Fruit fly (Drosophila melanogaster) whole organism, prepupa: Measurements from ENCODE around the gene CG14535.

Source experiments
- Blimp-1 ChIP-seq: fragments of 200-800 bp; sonication (Bioruptor generic); optimal IDR thresholded peaks from 3 replicates; lab custom pipeline; 2017; ENCODE audit warnings: missing biosample characterization, missing genetic modification characterization, mild to moderate bottlenecking, moderate library complexity, missing genetic modification reagents
- CG10631 ChIP-seq: fragments of 200-800 bp; sonication (Bioruptor generic); optimal IDR thresholded peaks from 2 replicates; lab custom pipeline; 2016; ENCODE audit warnings: missing biosample characterization, missing genetic modification characterization
- CG10669 ChIP-seq: fragments of 200-800 bp; sonication (Bioruptor generic); optimal IDR thresholded peaks from 3 replicates; lab custom pipeline; 2018; ENCODE audit warnings: missing biosample characterization, mild to moderate bottlenecking, missing genetic modification characterization, moderate library complexity
- CG11902 ChIP-seq: fragments of 200-800 bp; sonication (Bioruptor generic); optimal IDR thresholded peaks from 3 replicates; lab custom pipeline; 2016; ENCODE audit warnings: missing biosample characterization, missing genetic modification characterization
- CG3032 ChIP-seq: fragments of 200-800 bp; optimal IDR thresholded peaks from 2 replicates; lab custom pipeline; 2019; ENCODE audit warnings: missing biosample characterization, mild to moderate bottlenecking, missing genetic modification characterization, moderate library complexity
- CG32006 ChIP-seq: fragments of 200-800 bp; sonication (Bioruptor generic); optimal IDR thresholded peaks from 3 replicates; lab custom pipeline; 2017; ENCODE audit warnings: missing biosample characterization, mild to moderate bottlenecking, missing genetic modification characterization
- CG34406 ChIP-seq: fragments of 200-800 bp; sonication (Bioruptor generic); optimal IDR thresholded peaks from 3 replicates; lab custom pipeline; 2016; ENCODE audit warnings: missing biosample characterization, missing genetic modification characterization
- CG6276 ChIP-seq: fragments of 200-800 bp; sonication (Bioruptor generic); optimal IDR thresholded peaks from 2 replicates; lab custom pipeline; 2017; ENCODE audit warnings: missing biosample characterization, mild to moderate bottlenecking, missing genetic modification characterization
- CG6808 ChIP-seq: fragments of 200-800 bp; sonication (Bioruptor generic); optimal IDR thresholded peaks from 3 replicates; lab custom pipeline; 2017; ENCODE audit warnings: missing biosample characterization, missing genetic modification characterization, mild to moderate bottlenecking, moderate library complexity, missing genetic modification reagents
- CG7368 ChIP-seq: fragments of 200-800 bp; sonication (Bioruptor generic); optimal IDR thresholded peaks from 3 replicates; lab custom pipeline; 2016; ENCODE audit warnings: missing biosample characterization, missing genetic modification characterization
- CG8119 ChIP-seq: fragments of 200-800 bp; sonication (Bioruptor generic); IDR thresholded peaks from 3 replicates; pipeline ENCODE4 v1.3.6; 2022; ENCODE audit warnings: missing biosample characterization, missing genetic modification characterization
- CG8632 ChIP-seq: fragments of 200-800 bp; sonication (Bioruptor generic); optimal IDR thresholded peaks from 3 replicates; lab custom pipeline; 2016; ENCODE audit warnings: missing biosample characterization, missing genetic modification characterization
- Hr38 ChIP-seq: sonication (Bioruptor generic); optimal IDR thresholded peaks from 2 replicates; lab custom pipeline; 2016; ENCODE audit warnings: missing biosample characterization, missing genetic modification characterization
- Lpt ChIP-seq: fragments of 200-800 bp; sonication (Bioruptor generic); optimal IDR thresholded peaks from 3 replicates; lab custom pipeline; 2016; ENCODE audit warnings: missing biosample characterization, missing genetic modification characterization
- Met ChIP-seq: fragments of 200-800 bp; sonication (Bioruptor generic); optimal IDR thresholded peaks from 3 replicates; lab custom pipeline; 2016; ENCODE audit warnings: missing biosample characterization, missing genetic modification characterization
- OdsH ChIP-seq: fragments of 200-800 bp; sonication (Bioruptor generic); optimal IDR thresholded peaks from 3 replicates; lab custom pipeline; 2016; ENCODE audit warnings: missing biosample characterization, missing genetic modification characterization
- Sox102F ChIP-seq: fragments of 200-800 bp; sonication (Bioruptor generic); optimal IDR thresholded peaks from 2 replicates; lab custom pipeline; 2016; ENCODE audit warnings: missing biosample characterization, mild to moderate bottlenecking, missing genetic modification characterization
- achi ChIP-seq: fragments of 200-800 bp; sonication (Bioruptor generic); optimal IDR thresholded peaks from 3 replicates; lab custom pipeline; 2016; ENCODE audit warnings: missing biosample characterization, missing genetic modification characterization
- cyc ChIP-seq: fragments of 200-800 bp; sonication (Bioruptor generic); optimal IDR thresholded peaks from 3 replicates; lab custom pipeline; 2016; ENCODE audit warnings: missing biosample characterization, missing genetic modification characterization
- dsx ChIP-seq: fragments of 200-800 bp; optimal IDR thresholded peaks from 3 replicates; lab custom pipeline; 2019; ENCODE audit warnings: missing biosample characterization, mild to moderate bottlenecking, missing genetic modification characterization, moderate library complexity; ENCODE audit not compliant: poor library complexity, severe bottlenecking
- eg ChIP-seq: fragments of 200-800 bp; sonication (Bioruptor generic); IDR thresholded peaks from 3 replicates; pipeline ENCODE4 v1.3.6; 2022; ENCODE audit warnings: missing biosample characterization, missing genetic modification characterization
- esn ChIP-seq: fragments of 200-800 bp; sonication (Bioruptor generic); optimal IDR thresholded peaks from 2 replicates; lab custom pipeline; 2016; ENCODE audit warnings: missing biosample characterization, mild to moderate bottlenecking, missing genetic modification characterization, moderate library complexity
- fd59A ChIP-seq: fragments of 200-800 bp; sonication (Bioruptor generic); optimal IDR thresholded peaks from 2 replicates; lab custom pipeline; 2017; ENCODE audit warnings: missing biosample characterization, mild to moderate bottlenecking, missing genetic modification characterization, missing genetic modification reagents
- fd85E ChIP-seq: fragments of 200-800 bp; sonication (Bioruptor generic); optimal IDR thresholded peaks from 3 replicates; lab custom pipeline; 2016; ENCODE audit warnings: missing biosample characterization, missing genetic modification characterization
- fkh ChIP-seq: fragments of 200-800 bp; sonication (Bioruptor generic); optimal IDR thresholded peaks from 3 replicates; lab custom pipeline; 2017; ENCODE audit warnings: missing biosample characterization, mild to moderate bottlenecking, missing genetic modification characterization, moderate library complexity
- lz ChIP-seq: fragments of 200-800 bp; sonication (Bioruptor generic); optimal IDR thresholded peaks from 3 replicates; lab custom pipeline; 2016; ENCODE audit warnings: missing biosample characterization, missing genetic modification characterization
- net ChIP-seq: fragments of 200-800 bp; sonication (Bioruptor generic); optimal IDR thresholded peaks from 3 replicates; lab custom pipeline; 2016; ENCODE audit warnings: missing biosample characterization, missing genetic modification characterization
- salr ChIP-seq, 2 experiments: fragments of 200-800 bp; sonication (Bioruptor generic); optimal IDR thresholded peaks; 3 replicates each; lab custom pipeline; 2016 to 2018; ENCODE audit warnings: missing biosample characterization in 2 of 2, missing genetic modification characterization in 2 of 2, mild to moderate bottlenecking in 1 of 2
- ss ChIP-seq, 2 experiments: fragments of 200-800 bp; sonication (Bioruptor generic); optimal IDR thresholded peaks; 2 replicates in 1 of 2; 3 replicates in 1 of 2; lab custom pipeline; 2017 to 2018; ENCODE audit warnings: mild to moderate bottlenecking in 2 of 2, missing biosample characterization in 2 of 2, missing genetic modification characterization in 2 of 2, moderate library complexity in 1 of 2
- svp ChIP-seq: fragments of 200-800 bp; sonication (Bioruptor generic); peaks from one replicate; lab custom pipeline; 2016; ENCODE audit warnings: missing biosample characterization, missing genetic modification characterization
- vri ChIP-seq: fragments of 200-800 bp; sonication (Bioruptor generic); optimal IDR thresholded peaks from 3 replicates; lab custom pipeline; 2016; ENCODE audit warnings: missing biosample characterization, mild to moderate bottlenecking, missing genetic modification characterization

CG14535 gene

DNA sequence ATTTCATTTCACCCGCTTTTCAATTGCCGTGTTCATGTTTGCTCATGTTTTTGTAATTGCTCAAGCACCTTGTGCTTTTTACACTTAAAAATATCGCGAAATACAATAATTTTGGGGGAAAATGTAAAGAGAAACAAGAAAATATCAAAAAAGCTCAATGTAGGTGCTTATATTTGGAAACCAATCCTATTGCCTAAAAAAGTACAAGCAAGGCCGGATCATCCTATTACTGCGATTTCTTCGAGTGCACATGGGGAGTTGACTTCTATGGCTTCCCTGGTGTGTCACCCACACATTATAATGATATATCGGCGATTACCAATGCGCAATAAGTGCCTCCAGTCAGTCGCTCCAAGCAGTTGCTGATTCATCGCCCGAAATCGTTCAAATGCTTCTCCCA lies 14.0 kb downstream of the CG14535 start (continued):
- TF ChIP-seq Sox102F (GFP tag; lab: Kevin White, UChicago) (peak; percentile 52), lz (GFP tag; lab: Kevin White, UChicago) (peak; percentile 21), fd59A (GFP tag; lab: Kevin White, UChicago) (no peak), ss (GFP tag; optimal IDR thresholded peaks at IDR 0.05; lab: Kevin White, UChicago) (no peak), CG11902 (no peak), esn (peak; percentile 51)

- no peak for TF ChIP-seq net (GFP tag; lab: Kevin White, UChicago)
- TF ChIP-seq CG3032 (tag; lab: Kevin White, UChicago) = no peak
- TF ChIP-seq CG10669 (GFP tag; lab: Kevin White, UChicago) = no peak
- no peak for TF ChIP-seq dsx (GFP tag; lab: Kevin White, UChicago)
- TF ChIP-seq achi (GFP tag; lab: Kevin White, UChicago) = no peak
- TF ChIP-seq salr (GFP tag; optimal IDR thresholded peaks at IDR 0.05; lab: Kevin White, UChicago) = no peak
- no peak for TF ChIP-seq OdsH
- no peak for TF ChIP-seq Blimp-1 (GFP tag; lab: Kevin White, UChicago)
- TF ChIP-seq CG7368 (GFP tag; lab: Kevin White, UChicago) = no peak
- TF ChIP-seq lz (GFP tag; lab: Kevin White, UChicago) = no peak
- TF ChIP-seq Met (GFP tag; lab: Kevin White, UChicago) = no peak
- no peak for TF ChIP-seq CG6808 (GFP tag; lab: Kevin White, UChicago)
- no peak for TF ChIP-seq vri (GFP tag; lab: Kevin White, UChicago)
These were observed 15.1 kb downstream of the CG14535 start, which contains the start of gene CG14537 for dm6 chr2L:7840152-7840551. TSS of gene CG14537 (plus strand) at chr2L:7840452.

DNA sequence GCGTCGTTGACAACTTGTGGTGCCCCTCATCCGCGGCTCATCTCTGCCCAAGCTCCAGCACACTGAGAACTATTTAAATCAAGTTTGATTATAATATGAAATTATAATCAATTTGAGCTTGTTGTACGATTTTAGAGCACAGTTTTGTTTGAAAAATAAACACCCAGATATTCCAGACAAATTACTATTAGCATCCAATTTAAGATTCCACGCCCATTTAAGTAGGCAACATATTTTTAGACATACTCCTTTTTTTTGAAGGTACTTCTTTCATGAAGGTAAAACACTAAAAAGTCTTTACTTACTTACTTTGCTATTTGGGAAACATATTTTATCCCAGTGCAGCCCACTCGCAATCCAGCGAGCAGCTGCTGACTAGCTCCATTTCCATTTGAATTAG lies 17.3 kb downstream of the CG14535 start:
- TF ChIP-seq svp (GFP tag; lab: Kevin White, UChicago) (peak; percentile 35), net (GFP tag; lab: Kevin White, UChicago) (no peak), dsx (GFP tag; lab: Kevin White, UChicago) (no peak), fd59A (GFP tag; lab: Kevin White, UChicago) (no peak), CG32006 (GFP tag; lab: Kevin White, UChicago) (peak; percentile 9), CG8632 (GFP tag; lab: Kevin White, UChicago) (no peak), CG8119 (GFP tag; lab: Robert Waterston, UW) (no peak), cyc (GFP tag; lab: Kevin White, UChicago) (no peak), Hr38 (GFP tag; lab: Kevin White, UChicago) (no peak), CG10631 (no peak), CG6276 (GFP tag; lab: Kevin White, UChicago) (no peak)

dm6 chr2L:7833650-7834049 lies 21.6 kb downstream of the CG14535 start:
- TF ChIP-seq eg (GFP tag; lab: Robert Waterston, UW) (no peak), fkh (no peak), svp (GFP tag; lab: Kevin White, UChicago) (peak; percentile 51)
- TF ChIP-seq, all 60 proteins: peak for 1

DNA sequence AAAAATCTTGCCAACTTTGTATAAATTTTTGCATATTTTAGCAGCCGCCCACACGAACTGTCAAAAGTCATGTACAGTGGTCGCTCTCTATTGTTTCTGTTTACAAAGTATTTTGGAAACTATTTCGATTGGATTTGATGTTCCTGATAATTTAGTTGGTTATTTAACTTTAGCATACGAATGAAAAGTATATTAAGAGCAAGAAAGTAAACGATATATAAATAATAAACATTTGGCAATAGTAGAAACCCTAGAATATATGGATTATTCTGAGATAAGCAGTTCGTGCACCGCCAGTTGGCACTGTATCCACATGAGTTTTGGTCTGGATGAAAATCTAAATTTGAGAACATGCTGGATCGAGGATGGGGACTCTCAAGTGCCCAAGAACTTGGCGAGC lies 22.0 kb downstream of the CG14535 start:
- TF ChIP-seq CG34406 (GFP tag; lab: Kevin White, UChicago) (no peak), net (GFP tag; lab: Kevin White, UChicago) (no peak), CG10631 (no peak), Blimp-1 (GFP tag; lab: Kevin White, UChicago) (no peak), dsx (GFP tag; lab: Kevin White, UChicago) (peak; percentile 28), CG32006 (GFP tag; lab: Kevin White, UChicago) (peak; percentile 18), Lpt (GFP tag; lab: Kevin White, UChicago) (no peak), OdsH (no peak), fd85E (GFP tag; lab: Kevin White, UChicago) (no peak)
